Fruit fly (Drosophila melanogaster): ENCODE results near the gene Aldh7A1.

The Aldh7A1 gene

dm6 chr3L:19228371-19228817 is 40.3 kb downstream of the Aldh7A1 start:
- TF ChIP-seq CG15514 (GFP tag; optimal IDR thresholded peaks at IDR 0.05) (no peak), CG12071 (GFP tag; optimal IDR thresholded peaks at IDR 0.05) (no peak), crol (GFP tag; IDR thresholded peaks at IDR 0.05) (peak; percentile 77), CG32532 (GFP tag; IDR thresholded peaks at IDR 0.05) (peak; percentile 22; the same call in 1 of the 2 replicates), CG8924 (tag; optimal IDR thresholded peaks at IDR 0.05) (no peak), CG17361 (GFP tag; IDR thresholded peaks at IDR 0.05) (no peak), exex (tag; optimal IDR thresholded peaks at IDR 0.05) (peak; percentile 96), Hr78 (GFP tag; optimal IDR thresholded peaks at IDR 0.05) (peak in 1 of 2 experiments; percentile 87), al (GFP tag; IDR thresholded peaks at IDR 0.05) (no peak), sug (tag; optimal IDR thresholded peaks at IDR 0.05) (peak; percentile 27), CG8281 (tag; optimal IDR thresholded peaks at IDR 0.05) (peak; percentile 30), cg (GFP tag; optimal IDR thresholded peaks at IDR 0.05) (peak; percentile 57), CG6175 (GFP tag; IDR thresholded peaks at IDR 0.05) (peak; percentile 45; the same call in 1 of the 3 replicates), lab (GFP tag; optimal IDR thresholded peaks at IDR 0.05) (peak; percentile 79), croc (GFP tag; conservative IDR thresholded peaks at IDR 0.05) (no peak), CG1233 (GFP tag; optimal IDR thresholded peaks at IDR 0.05) (no peak), usp (GFP tag; optimal IDR thresholded peaks at IDR 0.05) (no peak), CG34224 (GFP tag; IDR thresholded peaks at IDR 0.05; ENCODE audit: partially characterized antibody) (no peak), mirr (GFP tag; optimal IDR thresholded peaks at IDR 0.05) (peak; percentile 44), CG7745 (tag; optimal IDR thresholded peaks at IDR 0.05) (peak; percentile 82), jigr1 (GFP tag; IDR thresholded peaks at IDR 0.05) (no peak), BEAF-32 (GFP tag; optimal IDR thresholded peaks at IDR 0.05) (no peak), CG10543 (GFP tag; optimal IDR thresholded peaks at IDR 0.05) (peak; percentile 14), grn (GFP tag; optimal IDR thresholded peaks at IDR 0.05) (peak; percentile 79), Oaz (GFP tag; IDR thresholded peaks at IDR 0.05) (no peak), sens (GFP tag) (peak; percentile 48), pfk (GFP tag; optimal IDR thresholded peaks at IDR 0.05) (no peak), HLHmδ (GFP tag; optimal IDR thresholded peaks at IDR 0.05) (no peak), fu2 (GFP tag; optimal IDR thresholded peaks at IDR 0.05) (no peak), Nf-YC (tag; optimal IDR thresholded peaks at IDR 0.05) (no peak), CG2199 (GFP tag; IDR thresholded peaks at IDR 0.05) (0 out of 3 replicates have a peak, but pooled peaks have one; percentile 24), CG8290 (GFP tag; optimal IDR thresholded peaks at IDR 0.05) (no peak), CG8290 (tag; optimal IDR thresholded peaks at IDR 0.05) (no peak)

- TF ChIP-seq Nf-YA (GFP tag; IDR thresholded peaks at IDR 0.05) (no peak), CG18764 (GFP tag; optimal IDR thresholded peaks at IDR 0.05) (no peak), vvl (GFP tag; IDR thresholded peaks at IDR 0.05) (peak; percentile 58; the same call in 1 of the 2 replicates), Awh (GFP tag; IDR thresholded peaks at IDR 0.05) (peak; percentile 85), CG11723 (GFP tag; optimal IDR thresholded peaks at IDR 0.05) (no peak), Pdp1 (GFP tag; optimal IDR thresholded peaks at IDR 0.05) (peak in 1 of 2 experiments; percentile 28), btn (GFP tag; optimal IDR thresholded peaks at IDR 0.05) (no peak), pan (optimal IDR thresholded peaks at IDR 0.05) (no peak), pan (GFP tag; optimal IDR thresholded peaks at IDR 0.05 in 1 of 2, IDR thresholded peaks at IDR 0.05 in 1 of 2) (peak in 1 of 2 experiments; percentile 57), CG1024 (GFP tag; IDR thresholded peaks at IDR 0.05) (no peak), CG12104 (GFP tag; optimal IDR thresholded peaks at IDR 0.05) (no peak), Vsx1 (GFP tag; optimal IDR thresholded peaks at IDR 0.05) (peak; percentile 52)
Measured at dm6 chr3L:19225687-19226086, 43.0 kb downstream of the Aldh7A1 start.

All from whole organism, embryonic.